Worm (Caenorhabditis elegans): ENCODE results near the gene mut-7.

- TF ChIP-seq rnt-1 (tag; optimal IDR thresholded peaks at IDR 0.05) (no peak), ama-1 (optimal IDR thresholded peaks at IDR 0.05) (no peak), F13H6.1 (tag; optimal IDR thresholded peaks at IDR 0.05) (no peak), sox-4 (tag; optimal IDR thresholded peaks at IDR 0.05) (no peak), hlh-8 (tag; optimal IDR thresholded peaks at IDR 0.05) (no peak), sox-2 (GFP tag; IDR thresholded peaks at IDR 0.05) (no peak), unc-86 (tag; optimal IDR thresholded peaks at IDR 0.05) (no peak), T23F11.4 (GFP tag; optimal IDR thresholded peaks at IDR 0.05) (no peak), unc-55 (GFP tag; optimal IDR thresholded peaks at IDR 0.05) (no peak), pha-4 (tag; optimal IDR thresholded peaks at IDR 0.05) (no peak), elt-4 (tag; optimal IDR thresholded peaks at IDR 0.05) (no peak), fax-1 (tag; optimal IDR thresholded peaks at IDR 0.05) (no peak), ceh-18 (tag; optimal IDR thresholded peaks at IDR 0.05) (no peak)
Measured at ce11 chrIII:9556300-9556699, 14.1 kb upstream of the mut-7 start, which contains the start of gene ZK1098.11.
